Fruit fly (Drosophila melanogaster) whole organism: ENCODE data around the gene Tbc1d8-9.

Experiments used
- CG8478 ChIP-seq: fragments of >200 bp; optimal IDR thresholded peaks from 2 replicates; lab custom pipeline; 2018; ENCODE audit warnings: inconsistent platforms
- Dll ChIP-seq: fragments of >200 bp; optimal IDR thresholded peaks from 2 replicates; lab custom pipeline; 2017
- EcR ChIP-seq, 2 experiments: fragments of >200 bp; optimal IDR thresholded peaks; 2 replicates each; lab custom pipeline; 2017; ENCODE audit warnings: missing biosample characterization in 2 of 2, missing genetic modification characterization in 2 of 2, missing genetic modification reagents in 2 of 2
- pan ChIP-seq: fragments of >200 bp; optimal IDR thresholded peaks from 2 replicates; lab custom pipeline; 2017
- psq ChIP-seq: fragments of >200 bp; optimal IDR thresholded peaks from 2 replicates; lab custom pipeline; 2017
- usp ChIP-seq: fragments of >200 bp; optimal IDR thresholded peaks from 2 replicates; lab custom pipeline; 2017; ENCODE audit warnings: missing biosample characterization, missing genetic modification characterization, mixed read lengths

The Tbc1d8-9 gene

DNA sequence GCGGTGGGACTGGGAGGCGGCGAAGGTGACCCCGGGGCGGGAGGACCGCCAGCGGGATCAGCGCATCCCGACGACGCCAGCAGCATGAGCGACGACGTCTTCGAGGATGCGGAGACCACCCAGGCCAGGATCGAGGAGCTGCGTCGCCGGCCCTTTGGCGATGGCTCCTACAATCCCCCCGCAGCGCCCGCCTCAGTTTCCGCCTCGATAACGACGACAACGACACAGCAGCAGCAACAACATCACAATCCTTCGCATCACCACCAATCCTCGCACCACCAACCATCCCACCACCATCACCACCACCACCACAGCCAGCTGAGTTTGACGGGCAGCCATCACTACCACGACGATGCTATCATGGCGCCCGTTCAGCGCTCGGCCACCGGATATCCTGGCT lies 23.6 kb downstream of the Tbc1d8-9 start:
- no peak for TF ChIP-seq CG8478 (lab: Kevin White, UChicago)
- no peak for TF ChIP-seq usp
- no peak for TF ChIP-seq EcR (GFP tag; optimal IDR thresholded peaks at IDR 0.05; lab: Kevin White, UChicago)
- no peak for TF ChIP-seq psq (lab: Kevin White, UChicago)
- TF ChIP-seq pan (lab: Kevin White, UChicago), result no peak
- TF ChIP-seq Dll (lab: Kevin White, UChicago), result no peak

DNA sequence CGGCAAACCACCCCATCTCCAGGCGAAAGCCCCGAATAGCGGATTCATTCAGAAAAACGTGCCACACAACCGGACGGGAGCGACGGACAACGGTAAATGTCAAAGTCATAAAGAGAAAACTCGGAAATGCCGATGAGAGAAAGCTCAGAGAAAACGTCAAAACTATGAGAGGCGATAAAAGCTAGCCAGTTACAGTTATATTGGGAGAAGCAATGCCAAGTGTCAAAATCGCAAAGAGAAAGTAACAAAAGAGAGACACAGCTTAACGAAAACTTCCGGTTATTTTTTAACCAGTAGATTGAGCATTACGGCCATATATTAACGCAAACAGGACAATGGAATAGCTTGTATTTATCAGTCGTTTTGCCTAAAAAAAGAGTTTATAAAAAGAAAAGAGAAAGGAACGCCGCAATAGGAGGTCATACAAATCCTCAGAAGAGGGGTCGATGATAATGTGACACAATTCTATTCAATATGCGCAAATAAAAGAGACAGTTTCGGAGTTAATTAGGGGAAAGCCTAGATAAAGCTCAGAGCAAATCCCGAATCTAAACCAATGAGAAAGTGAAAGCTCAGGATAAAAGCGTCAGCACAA lies 24.1 kb downstream of the Tbc1d8-9 start:
- no peak for TF ChIP-seq psq (lab: Kevin White, UChicago)
- TF ChIP-seq Dll (lab: Kevin White, UChicago), result no peak
- no peak for TF ChIP-seq pan (lab: Kevin White, UChicago)
- no peak for TF ChIP-seq EcR (GFP tag; optimal IDR thresholded peaks at IDR 0.05; lab: Kevin White, UChicago)
- TF ChIP-seq usp, result no peak
- no peak for TF ChIP-seq CG8478 (lab: Kevin White, UChicago)

DNA sequence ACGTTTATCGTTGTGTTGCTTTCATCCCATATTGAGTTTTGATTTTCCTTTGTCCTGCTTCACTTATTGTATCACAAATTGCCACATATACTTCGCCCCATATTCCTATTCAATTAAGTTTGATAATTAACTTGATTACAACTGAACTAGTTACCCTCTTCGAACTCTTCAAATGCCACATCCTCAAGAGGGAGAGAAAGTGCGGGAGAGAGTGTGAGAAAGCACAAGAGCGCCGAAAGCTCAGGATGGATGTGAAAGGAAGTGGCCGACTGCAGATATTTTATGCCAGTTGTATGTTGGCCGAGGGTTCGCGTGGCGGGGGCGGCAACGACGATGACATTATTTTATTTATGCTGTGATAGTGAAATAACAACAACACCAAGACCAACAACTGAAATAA lies 25.0 kb downstream of the Tbc1d8-9 start, which contains the start of gene Rab26:
Rab26 (plus strand) TSS at position 301 of the 400 bp plus-strand sequence.
- TF ChIP-seq usp (no peak), EcR (GFP tag; optimal IDR thresholded peaks at IDR 0.05; lab: Kevin White, UChicago) (no peak)

DNA sequence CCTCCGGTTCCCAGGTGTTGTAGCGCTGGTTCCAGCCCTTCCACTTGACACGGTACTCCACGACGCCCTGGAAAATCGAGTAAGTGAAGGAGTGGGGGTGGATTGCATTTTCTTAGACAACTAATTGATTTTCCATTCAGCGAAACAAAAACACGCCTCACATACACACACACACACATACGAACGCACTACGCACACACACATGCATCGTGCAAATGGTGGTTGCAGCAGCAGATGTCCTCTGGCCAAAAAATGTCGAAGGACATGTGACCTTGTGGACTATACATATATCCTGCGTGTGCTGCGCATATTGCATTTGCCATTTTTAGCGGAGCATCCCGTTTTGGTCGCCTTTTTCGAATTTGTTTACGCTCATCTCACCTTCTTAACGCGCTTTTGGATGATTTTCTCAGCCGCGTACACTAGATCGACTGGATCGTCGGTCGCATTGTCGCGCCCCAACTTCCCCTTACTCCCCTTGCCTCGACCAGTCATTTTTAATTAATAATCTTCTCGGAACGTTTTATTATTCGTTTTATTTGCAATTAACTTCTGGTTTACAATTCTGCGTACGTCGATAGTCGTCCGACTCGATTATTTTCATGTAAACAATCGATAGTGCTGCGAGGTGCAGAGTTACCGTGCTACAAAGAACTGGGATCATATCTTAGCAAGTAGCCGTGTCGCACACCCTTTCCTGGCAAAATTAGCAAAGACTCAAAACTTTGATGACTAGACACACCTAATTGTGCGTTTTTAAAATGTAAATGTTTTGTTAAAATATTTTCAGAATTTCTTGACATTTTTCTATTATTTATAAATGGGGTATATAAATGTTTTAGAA lies 25.9 kb downstream of the Tbc1d8-9 start, which contains the start of gene Pc:
Pc (minus strand) TSS at position 605 of the 844 bp plus-strand sequence.
- TF ChIP-seq usp (no peak), EcR (GFP tag; optimal IDR thresholded peaks at IDR 0.05; lab: Kevin White, UChicago) (no peak), CG8478 (lab: Kevin White, UChicago) (no peak), Dll (lab: Kevin White, UChicago) (no peak)

DNA sequence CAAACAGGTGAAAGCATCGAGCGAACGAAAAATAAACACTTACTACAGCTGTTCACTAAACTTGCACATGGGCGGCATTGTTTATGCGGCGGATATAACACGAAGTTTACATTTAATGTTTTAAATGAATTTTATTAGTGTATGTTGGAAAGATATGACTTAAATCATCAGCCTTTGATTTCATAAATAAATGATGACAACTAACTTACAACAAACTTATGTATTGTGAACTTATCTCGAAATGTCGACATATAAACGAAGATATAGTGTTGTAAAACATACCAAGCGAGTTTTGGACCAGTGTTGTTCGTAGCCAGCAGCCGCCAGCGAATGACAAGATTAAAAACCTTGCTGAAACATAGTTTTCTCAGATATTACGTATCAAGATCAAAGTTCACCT lies 39.1 kb downstream of the Tbc1d8-9 start, which contains the start of the genes CG11309 and CG7632:
CG11309 (minus strand) TSS at position 259 of the 400 bp plus-strand sequence.
CG7632 (plus strand) TSS at position 298 of the 400 bp plus-strand sequence.
- no peak for TF ChIP-seq pan (lab: Kevin White, UChicago)
- TF ChIP-seq Dll (lab: Kevin White, UChicago), result no peak
- no peak for TF ChIP-seq usp
- TF ChIP-seq CG8478 (lab: Kevin White, UChicago), result no peak
- no peak for TF ChIP-seq EcR (GFP tag; optimal IDR thresholded peaks at IDR 0.05; lab: Kevin White, UChicago)

dm6 chr3L:21303659-21304058 lies 39.9 kb downstream of the Tbc1d8-9 start:
- TF ChIP-seq pan (lab: Kevin White, UChicago) (no peak), usp (no peak), CG8478 (lab: Kevin White, UChicago) (no peak)

dm6 chr3L:21302493-21302892 lies 41.0 kb downstream of the Tbc1d8-9 start:
- TF ChIP-seq EcR (GFP tag; optimal IDR thresholded peaks at IDR 0.05; lab: Kevin White, UChicago) (no peak), usp (no peak), pan (lab: Kevin White, UChicago) (no peak), psq (lab: Kevin White, UChicago) (no peak), Dll (lab: Kevin White, UChicago) (no peak), CG8478 (lab: Kevin White, UChicago) (no peak)

DNA sequence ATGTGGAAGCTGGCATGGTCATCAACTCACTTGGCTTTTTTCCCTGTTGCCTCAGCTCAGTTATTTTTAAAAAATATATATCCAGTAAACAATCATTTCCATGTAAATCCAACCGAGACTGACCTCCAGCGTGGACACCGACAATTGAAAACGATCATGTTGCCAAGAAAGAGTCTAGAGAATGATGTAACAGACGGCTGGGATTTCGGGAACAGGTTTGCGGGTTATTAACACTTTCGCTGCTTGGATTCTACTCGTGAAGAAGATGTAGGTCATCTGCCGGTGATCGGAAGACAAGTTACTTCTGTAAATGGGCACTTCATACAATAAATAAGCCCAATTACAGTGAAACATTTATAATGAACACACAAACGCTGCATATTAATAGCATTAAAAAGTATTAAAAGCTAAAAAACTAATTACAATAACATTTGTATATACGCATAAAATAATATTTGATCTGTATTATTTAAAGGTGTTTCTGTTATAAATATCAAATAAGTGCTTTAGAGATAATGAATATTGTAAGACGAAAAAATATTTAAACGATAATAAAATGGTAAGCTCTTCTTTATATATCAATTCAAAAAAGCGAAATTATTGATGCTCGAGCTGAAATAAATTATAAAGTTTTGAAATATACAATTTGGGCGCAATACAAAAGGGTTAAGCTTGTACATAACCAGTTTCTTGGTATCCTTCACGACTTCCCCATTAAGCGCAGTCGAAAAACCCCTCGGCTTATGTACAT lies 41.6 kb downstream of the Tbc1d8-9 start:
- TF ChIP-seq psq (lab: Kevin White, UChicago) (no peak), EcR (GFP tag; optimal IDR thresholded peaks at IDR 0.05; lab: Kevin White, UChicago) (no peak)

DNA sequence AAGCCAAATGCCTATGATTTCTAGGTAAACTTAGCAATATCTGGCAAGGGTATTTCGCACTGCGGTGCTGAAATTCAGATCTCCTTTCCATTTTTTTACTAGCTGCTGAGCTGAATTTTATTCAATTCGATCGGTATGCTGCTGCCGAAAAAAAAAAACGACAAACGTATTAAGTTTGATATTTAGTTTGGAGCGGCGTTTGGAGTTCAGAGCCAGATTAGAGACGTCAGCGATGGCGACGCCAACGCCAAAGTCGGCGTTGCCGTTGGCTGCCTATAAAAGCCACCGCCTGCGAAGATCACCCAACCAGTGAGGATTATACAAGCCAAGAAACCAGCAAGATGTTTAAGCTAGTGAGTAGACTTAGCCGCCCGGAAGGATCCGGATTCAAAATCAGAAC lies 43.2 kb downstream of the Tbc1d8-9 start, which contains the start of gene Cpr78Cc:
Cpr78Cc (plus strand) TSS at position 301 of the 400 bp plus-strand sequence.
- TF ChIP-seq pan (lab: Kevin White, UChicago), result no peak
- no peak for TF ChIP-seq EcR (GFP tag; optimal IDR thresholded peaks at IDR 0.05; lab: Kevin White, UChicago)
- TF ChIP-seq Dll (lab: Kevin White, UChicago), result no peak
- no peak for TF ChIP-seq psq (lab: Kevin White, UChicago)
- TF ChIP-seq CG8478 (lab: Kevin White, UChicago), result no peak
- TF ChIP-seq usp, result no peak

DNA sequence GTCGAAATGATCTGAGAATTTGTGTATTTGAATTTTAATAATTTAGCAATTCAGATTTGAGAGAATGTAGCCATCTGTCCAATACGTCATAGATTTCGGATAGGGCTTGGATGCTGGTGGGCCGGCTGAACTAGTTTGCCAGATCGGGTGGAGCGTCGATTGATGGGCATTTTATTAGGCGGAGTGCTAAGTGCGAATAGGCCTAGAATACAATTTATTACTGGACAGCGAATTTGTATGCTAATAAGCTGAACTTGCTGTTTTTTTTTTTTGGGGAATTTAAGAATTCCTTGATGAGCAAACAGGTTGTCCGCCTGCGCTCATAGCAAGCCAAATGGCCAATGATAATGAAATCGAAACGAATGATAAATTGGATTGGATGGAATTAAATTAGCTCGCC lies 44.3 kb downstream of the Tbc1d8-9 start:
- TF ChIP-seq Dll (lab: Kevin White, UChicago) (no peak), CG8478 (lab: Kevin White, UChicago) (no peak), usp (no peak), pan (lab: Kevin White, UChicago) (no peak), EcR (GFP tag; optimal IDR thresholded peaks at IDR 0.05; lab: Kevin White, UChicago) (no peak), psq (lab: Kevin White, UChicago) (no peak)

- TF ChIP-seq CG8478 (lab: Kevin White, UChicago) (no peak), usp (no peak), Dll (lab: Kevin White, UChicago) (no peak), pan (lab: Kevin White, UChicago) (no peak), psq (lab: Kevin White, UChicago) (no peak), EcR (GFP tag; optimal IDR thresholded peaks at IDR 0.05; lab: Kevin White, UChicago) (no peak)
Measured at dm6 chr3L:21298375-21298774, 45.1 kb downstream of the Tbc1d8-9 start, which contains the start of gene CG43702. Gene CG43702 (plus strand): TSS chr3L:21298675.
